Worm (Caenorhabditis elegans) whole organism, mixed stage, embryonic: ENCODE data around the gene wht-8.

Experiments used
- M03D4.4 ChIP-seq: sonication (generic microtip); optimal IDR thresholded peaks from 2 replicates; lab custom pipeline; 2017; ENCODE audit warnings: mild to moderate bottlenecking, missing genetic modification characterization, missing compliant biosample characterization
- bed-3 ChIP-seq: fragments of 200-800 bp; sonication (Bioruptor generic); optimal IDR thresholded peaks from 3 replicates; lab custom pipeline; 2018; ENCODE audit warnings: mild to moderate bottlenecking, missing genetic modification characterization, moderate library complexity, missing compliant biosample characterization
- blmp-1 ChIP-seq: fragments of 150-350 bp; optimal IDR thresholded peaks from 2 replicates; lab custom pipeline; 2014; ENCODE audit warnings: missing biosample characterization, missing genetic modification characterization
- ceh-43 ChIP-seq: fragments of 200-800 bp; sonication (Bioruptor generic); optimal IDR thresholded peaks from 2 replicates; lab custom pipeline; 2018; ENCODE audit warnings: mild to moderate bottlenecking, missing genetic modification characterization, moderate library complexity, missing compliant biosample characterization
- ceh-83 ChIP-seq: fragments of 200-800 bp; sonication (Bioruptor generic); optimal IDR thresholded peaks from 2 replicates; lab custom pipeline; 2018; ENCODE audit warnings: mild to moderate bottlenecking, missing genetic modification characterization, missing compliant biosample characterization
- ces-1 ChIP-seq: fragments of 150-350 bp; optimal IDR thresholded peaks from 2 replicates; lab custom pipeline; 2014; ENCODE audit warnings: missing biosample characterization, missing genetic modification reagents, missing genetic modification characterization
- elt-1 ChIP-seq: sonication (generic microtip); optimal IDR thresholded peaks from 2 replicates; lab custom pipeline; 2017; ENCODE audit warnings: missing genetic modification characterization, mild to moderate bottlenecking, missing compliant biosample characterization, antibody characterized with exemption, moderate library complexity, borderline replicate concordance; ENCODE audit not compliant: insufficient read depth
- elt-3 ChIP-seq: fragments of 150-350 bp; optimal IDR thresholded peaks from 2 replicates; lab custom pipeline; 2014; ENCODE audit warnings: missing biosample characterization, missing genetic modification characterization
- flh-1 ChIP-seq: fragments of 200-800 bp; sonication (Bioruptor generic); optimal IDR thresholded peaks from 2 replicates; lab custom pipeline; 2018; ENCODE audit warnings: mild to moderate bottlenecking, missing genetic modification characterization, moderate library complexity, missing compliant biosample characterization
- ham-2 ChIP-seq: fragments of 200-800 bp; sonication (Bioruptor generic); optimal IDR thresholded peaks from 2 replicates; lab custom pipeline; 2018; ENCODE audit warnings: mild to moderate bottlenecking, missing genetic modification characterization, missing compliant biosample characterization
- hlh-1 ChIP-seq: fragments of 150-350 bp; optimal IDR thresholded peaks from 2 replicates; lab custom pipeline; 2014; ENCODE audit warnings: missing biosample characterization, missing genetic modification reagents, missing genetic modification characterization
- lin-13 ChIP-seq: fragments of 150-350 bp; optimal IDR thresholded peaks from 2 replicates; lab custom pipeline; 2014; ENCODE audit warnings: missing biosample characterization, missing genetic modification characterization
- lsy-2 ChIP-seq: fragments of 150-350 bp; optimal IDR thresholded peaks from 2 replicates; lab custom pipeline; 2014; ENCODE audit warnings: missing biosample characterization, missing genetic modification characterization
- mab-5 ChIP-seq: fragments of 150-350 bp; optimal IDR thresholded peaks from 2 replicates; lab custom pipeline; 2014; ENCODE audit warnings: missing biosample characterization, missing genetic modification characterization
- mep-1 ChIP-seq: fragments of 150-350 bp; optimal IDR thresholded peaks from 2 replicates; lab custom pipeline; 2017; ENCODE audit warnings: missing biosample characterization, missing genetic modification reagents, missing genetic modification characterization, inconsistent platforms
- mls-2 ChIP-seq: sonication (generic microtip); optimal IDR thresholded peaks from 2 replicates; lab custom pipeline; 2016; ENCODE audit warnings: mild to moderate bottlenecking, missing genetic modification characterization, moderate library complexity, missing compliant biosample characterization
- nhr-12 ChIP-seq: fragments of 150-350 bp; optimal IDR thresholded peaks from 2 replicates; lab custom pipeline; 2014; ENCODE audit warnings: missing biosample characterization, missing genetic modification characterization
- nhr-2 ChIP-seq: fragments of 150-350 bp; optimal IDR thresholded peaks from 2 replicates; lab custom pipeline; 2014; ENCODE audit warnings: missing biosample characterization, missing genetic modification characterization
- nhr-237 ChIP-seq: fragments of 150-350 bp; optimal IDR thresholded peaks from 2 replicates; lab custom pipeline; 2014; ENCODE audit warnings: missing biosample characterization, missing genetic modification characterization
- nhr-28 ChIP-seq: fragments of 150-350 bp; optimal IDR thresholded peaks from 2 replicates; lab custom pipeline; 2014; ENCODE audit warnings: missing biosample characterization, missing genetic modification characterization
- nhr-76 ChIP-seq: sonication (generic microtip); optimal IDR thresholded peaks from 2 replicates; lab custom pipeline; 2017; ENCODE audit warnings: missing biosample characterization, missing genetic modification characterization
- pha-4 ChIP-seq: fragments of 150-350 bp; optimal IDR thresholded peaks from 2 replicates; lab custom pipeline; 2018; ENCODE audit warnings: missing biosample characterization, missing genetic modification reagents, missing genetic modification characterization
- sem-2 ChIP-seq: fragments of 200-800 bp; sonication (Bioruptor generic); optimal IDR thresholded peaks from 2 replicates; lab custom pipeline; 2018; ENCODE audit warnings: mild to moderate bottlenecking, missing genetic modification characterization, missing compliant biosample characterization
- snpc-4 ChIP-seq: fragments of 150-350 bp; optimal IDR thresholded peaks from 2 replicates; lab custom pipeline; 2014; ENCODE audit warnings: missing biosample characterization, missing genetic modification characterization
- sptf-1 ChIP-seq: sonication (generic microtip); optimal IDR thresholded peaks from 2 replicates; lab custom pipeline; 2017; ENCODE audit warnings: mild to moderate bottlenecking, missing genetic modification characterization, moderate library complexity, missing compliant biosample characterization
- tbx-8 ChIP-seq: fragments of 200-800 bp; sonication (Bioruptor generic); optimal IDR thresholded peaks from 2 replicates; lab custom pipeline; 2018; ENCODE audit warnings: mild to moderate bottlenecking, missing genetic modification characterization, moderate library complexity, missing compliant biosample characterization
- unc-39 ChIP-seq: fragments of 150-350 bp; optimal IDR thresholded peaks from 2 replicates; lab custom pipeline; 2014; ENCODE audit warnings: missing biosample characterization, missing genetic modification characterization
- unc-62 ChIP-seq: fragments of 150-350 bp; optimal IDR thresholded peaks from 2 replicates; lab custom pipeline; 2014; ENCODE audit warnings: missing biosample characterization, missing genetic modification reagents, missing genetic modification characterization
- zip-8 ChIP-seq: fragments of 150-350 bp; optimal IDR thresholded peaks from 2 replicates; lab custom pipeline; 2014; ENCODE audit warnings: missing biosample characterization, missing genetic modification characterization
- ztf-11 ChIP-seq: fragments of 150-350 bp; optimal IDR thresholded peaks from 2 replicates; lab custom pipeline; 2014; ENCODE audit warnings: missing biosample characterization, missing genetic modification characterization

The wht-8 gene

ce11 chrIII:11218150-11218841 lies at the start of gene wht-8, which contains the start of gene tbx-34:
Gene wht-8, plus strand, starts transcription at chrIII:11218791.
Gene tbx-34, minus strand, starts transcription at chrIII:11218250.
- TF ChIP-seq ceh-83 (GFP tag; lab: Kevin White, UChicago) (no peak), ham-2 (GFP tag; lab: Kevin White, UChicago) (no peak), ceh-43 (GFP tag; lab: Kevin White, UChicago) (no peak), unc-39 (no peak), nhr-12 (tag; lab: Kevin White, UChicago) (no peak)
- TF ChIP-seq, all 35 proteins: peak for 0

ce11 chrIII:11169680-11170079 lies 48.9 kb upstream of the wht-8 start:
- TF ChIP-seq elt-3 (tag; lab: Kevin White, UChicago) (no peak), lin-13 (tag; lab: Kevin White, UChicago) (no peak), pha-4 (tag; lab: Kevin White, UChicago) (no peak), sptf-1 (tag; lab: Kevin White, UChicago) (no peak), mab-5 (tag; lab: Kevin White, UChicago) (no peak), zip-8 (no peak), nhr-28 (tag; lab: Kevin White, UChicago) (no peak), nhr-2 (no peak), ceh-43 (GFP tag; lab: Kevin White, UChicago) (no peak), hlh-1 (tag; lab: Kevin White, UChicago) (no peak), ces-1 (GFP tag; lab: Kevin White, UChicago) (no peak), lsy-2 (no peak)

ce11 chrIII:11170509-11170908 lies 48.1 kb upstream of the wht-8 start:
- no peak for TF ChIP-seq nhr-28 (tag; lab: Kevin White, UChicago)
- no peak for TF ChIP-seq ceh-43 (GFP tag; lab: Kevin White, UChicago)
- TF ChIP-seq ztf-11 (tag; lab: Kevin White, UChicago), result no peak
- no peak for TF ChIP-seq sem-2 (GFP tag; lab: Kevin White, UChicago)
- TF ChIP-seq nhr-76 (tag; lab: Kevin White, UChicago), result no peak
- TF ChIP-seq blmp-1 (tag; lab: Kevin White, UChicago), result no peak
- no peak for TF ChIP-seq ceh-83 (GFP tag; lab: Kevin White, UChicago)
- TF ChIP-seq flh-1 (GFP tag; lab: Kevin White, UChicago), result no peak
- no peak for TF ChIP-seq M03D4.4 (tag; lab: Kevin White, UChicago)
- TF ChIP-seq elt-3 (tag; lab: Kevin White, UChicago), result no peak
- TF ChIP-seq snpc-4 (tag; lab: Kevin White, UChicago), result no peak
- TF ChIP-seq unc-39, result no peak

ce11 chrIII:11172232-11172713 lies 46.3 kb upstream of the wht-8 start:
- no peak for TF ChIP-seq flh-1 (GFP tag; lab: Kevin White, UChicago)
- no peak for TF ChIP-seq sem-2 (GFP tag; lab: Kevin White, UChicago)
- no peak for TF ChIP-seq snpc-4 (tag; lab: Kevin White, UChicago)
- TF ChIP-seq tbx-8 (GFP tag; lab: Kevin White, UChicago), result no peak
- no peak for TF ChIP-seq lin-13 (tag; lab: Kevin White, UChicago)
- no peak for TF ChIP-seq hlh-1 (tag; lab: Kevin White, UChicago)
- TF ChIP-seq bed-3 (GFP tag; lab: Kevin White, UChicago), result no peak
- TF ChIP-seq nhr-12 (tag; lab: Kevin White, UChicago), result no peak
- no peak for TF ChIP-seq elt-3 (tag; lab: Kevin White, UChicago)
- no peak for TF ChIP-seq elt-1 (tag; lab: Kevin White, UChicago)
- no peak for TF ChIP-seq unc-39
- TF ChIP-seq ceh-83 (GFP tag; lab: Kevin White, UChicago), result no peak
- no peak for TF ChIP-seq nhr-237 (tag; lab: Kevin White, UChicago)
- TF ChIP-seq unc-62 (GFP tag; lab: Kevin White, UChicago), result no peak

- TF ChIP-seq sptf-1 (tag; lab: Kevin White, UChicago) (no peak), ces-1 (GFP tag; lab: Kevin White, UChicago) (no peak), hlh-1 (tag; lab: Kevin White, UChicago) (no peak), mep-1 (tag; lab: Kevin White, UChicago) (no peak), lsy-2 (no peak), blmp-1 (tag; lab: Kevin White, UChicago) (no peak), mls-2 (tag; lab: Kevin White, UChicago) (no peak)
These were observed 42.9 kb upstream of the wht-8 start for ce11 chrIII:11175642-11176217.
